Worm (Caenorhabditis elegans) whole organism, L4 larva: ENCODE results near the gene dmsr-4.

ENCODE experiments used
- aly-2 ChIP-seq: sonication (generic microtip); optimal IDR thresholded peaks from 2 replicates; lab custom pipeline; 2018; ENCODE audit warnings: missing biosample characterization, missing genetic modification characterization
- dpl-1 ChIP-seq: fragments of 150-350 bp; optimal IDR thresholded peaks from 2 replicates; lab custom pipeline; 2014; ENCODE audit warnings: missing biosample characterization, missing genetic modification reagents, missing genetic modification characterization
- fos-1 ChIP-seq: fragments of 150-350 bp; optimal IDR thresholded peaks from 2 replicates; lab custom pipeline; 2014; ENCODE audit warnings: missing biosample characterization, missing genetic modification characterization
- nhr-111 ChIP-seq: fragments of 200-800 bp; sonication (Bioruptor generic); optimal IDR thresholded peaks from 2 replicates; lab custom pipeline; 2018; ENCODE audit warnings: mild to moderate bottlenecking, missing genetic modification characterization, missing compliant biosample characterization
- skn-1 ChIP-seq: fragments of 150-350 bp; optimal IDR thresholded peaks from 2 replicates; lab custom pipeline; 2014; ENCODE audit warnings: missing biosample characterization, missing genetic modification characterization
- snpc-1.2 ChIP-seq: fragments of 200-800 bp; sonication (Bioruptor generic); IDR thresholded peaks from 2 replicates; pipeline ENCODE4 v1.3.6; 2022; ENCODE audit warnings: missing genetic modification reagents, missing genetic modification characterization, missing compliant biosample characterization

- no peak for TF ChIP-seq snpc-1.2 (GFP tag; lab: Robert Waterston, UW)
- no peak for TF ChIP-seq dpl-1 (GFP tag; lab: Kevin White, UChicago)
- TF ChIP-seq aly-2 (tag; lab: Kevin White, UChicago) = no peak
- no peak for TF ChIP-seq fos-1
- TF ChIP-seq skn-1 (tag; lab: Kevin White, UChicago) = no peak
- no peak for TF ChIP-seq nhr-111 (GFP tag; lab: Kevin White, UChicago)
Measured at ce11 chrII:340224-340623, 16.6 kb downstream of the dmsr-4 start, which contains the start of gene clc-31.
